Fruit fly (Drosophila melanogaster) S2 (cell line): Measurements from ENCODE around the gene PolrMT.

Experiments used
- CG8478 ChIP-seq: fragments of >200 bp; optimal IDR thresholded peaks from 2 replicates; lab custom pipeline; 2018
- CTCF ChIP-seq, 2 experiments: fragments of >200 bp; optimal IDR thresholded peaks; 2 replicates each; lab custom pipeline; 2018

DNA sequence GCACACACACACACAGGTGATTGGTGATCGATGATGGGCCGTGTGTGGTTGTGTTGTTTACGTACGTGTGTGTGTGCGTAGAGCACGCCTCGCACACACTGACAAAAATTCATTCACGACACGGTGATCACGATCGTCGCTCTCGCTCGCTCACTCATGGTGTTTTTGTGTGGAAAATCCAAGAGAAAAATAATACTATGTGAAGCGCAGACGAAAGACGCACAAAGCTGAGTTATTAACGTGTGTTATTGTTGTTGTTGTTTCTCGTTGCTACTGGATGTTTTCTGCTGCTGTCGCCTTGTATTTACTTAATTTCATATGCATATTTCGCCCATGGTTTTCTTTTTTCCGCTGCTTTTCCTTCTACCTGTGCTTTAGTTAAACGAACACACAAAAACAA is 31.1 kb downstream of the PolrMT start:
- TF ChIP-seq CG8478, result no peak
- TF ChIP-seq CTCF (optimal IDR thresholded peaks at IDR 0.05; lab: Kevin White, UChicago), result no peak
